Fruit fly (Drosophila melanogaster): Measurements from ENCODE around the gene sqz.

The sqz gene

dm6 chr3R:19162135-19162616, 1.8 kb upstream of the sqz start, which contains the start of the genes CG42359 and Nsun5 (continued):
- TF ChIP-seq Mad (GFP tag; optimal IDR thresholded peaks at IDR 0.05), result peak; percentile 84
- peak; percentile 68 for TF ChIP-seq CG33557 (GFP tag; optimal IDR thresholded peaks at IDR 0.05)
- peak; percentile 76 for TF ChIP-seq tio (GFP tag; optimal IDR thresholded peaks at IDR 0.05)
- peak; percentile 51; the same call in 1 of the 2 replicates for TF ChIP-seq CG5953 (GFP tag; IDR thresholded peaks at IDR 0.05)
- peak; percentile 98 for TF ChIP-seq CG7928 (GFP tag; optimal IDR thresholded peaks at IDR 0.05)
- peak; percentile 95 for TF ChIP-seq CG33213 (GFP tag; optimal IDR thresholded peaks at IDR 0.05)
- peak; percentile 84 for TF ChIP-seq CG11085 (GFP tag; IDR thresholded peaks at IDR 0.05)
- peak; percentile 41 for TF ChIP-seq Vsx1 (GFP tag; optimal IDR thresholded peaks at IDR 0.05)
- TF ChIP-seq Bgb (GFP tag; IDR thresholded peaks at IDR 0.05; ENCODE audit: partially characterized antibody), result peak; percentile 91
- TF ChIP-seq CG4854 (GFP tag; optimal IDR thresholded peaks at IDR 0.05), result peak; percentile 84
- no peak for TF ChIP-seq usp (GFP tag; optimal IDR thresholded peaks at IDR 0.05)
- peak; percentile 81 for TF ChIP-seq da (GFP tag; optimal IDR thresholded peaks at IDR 0.05)
- peak; percentile 92 for TF ChIP-seq knrl (GFP tag; IDR thresholded peaks at IDR 0.05; ENCODE audit: partially characterized antibody)
- TF ChIP-seq CG11456 (GFP tag; IDR thresholded peaks at IDR 0.05), result peak; percentile 91
- TF ChIP-seq CG14441 (GFP tag; IDR thresholded peaks at IDR 0.05), result peak; percentile 91
- peak; percentile 7 for TF ChIP-seq odd (GFP tag; optimal IDR thresholded peaks at IDR 0.05)
- peak; percentile 84 for TF ChIP-seq CG32772 (GFP tag; IDR thresholded peaks at IDR 0.05)
- TF ChIP-seq fd3F (GFP tag; optimal IDR thresholded peaks at IDR 0.05), result peak; percentile 84
- TF ChIP-seq ara (GFP tag; IDR thresholded peaks at IDR 0.05), result peak; percentile 89
- peak; percentile 86 for TF ChIP-seq CG11504 (tag; optimal IDR thresholded peaks at IDR 0.05)
- TF ChIP-seq CG5245 (GFP tag; optimal IDR thresholded peaks at IDR 0.05), result peak; percentile 79
- peak; percentile 92 for TF ChIP-seq CG2116 (GFP tag; optimal IDR thresholded peaks at IDR 0.05)
- peak; percentile 98 for TF ChIP-seq ftz-f1 (GFP tag; optimal IDR thresholded peaks at IDR 0.05)
- TF ChIP-seq CG8944 (GFP tag; optimal IDR thresholded peaks at IDR 0.05), result peak; percentile 95
- peak; percentile 87 for TF ChIP-seq crc (GFP tag; optimal IDR thresholded peaks at IDR 0.05)
- peak; percentile 91 for TF ChIP-seq CG9727 (GFP tag; optimal IDR thresholded peaks at IDR 0.05)
- no peak for TF ChIP-seq fru (optimal IDR thresholded peaks at IDR 0.05)
- peak; percentile 89 for TF ChIP-seq Ada2b (GFP tag; IDR thresholded peaks at IDR 0.05)
- TF ChIP-seq CG4730 (GFP tag; IDR thresholded peaks at IDR 0.05), result peak; percentile 83
- TF ChIP-seq TFAM (GFP tag; optimal IDR thresholded peaks at IDR 0.05), result peak; percentile 65
- TF ChIP-seq zen2 (GFP tag; IDR thresholded peaks at IDR 0.05; ENCODE audit: partially characterized antibody), result peak; percentile 85; the same call in 2 of the 3 replicates
- peak; percentile 77 for TF ChIP-seq CG3163 (GFP tag; optimal IDR thresholded peaks at IDR 0.05)
- peak; percentile 83 for TF ChIP-seq wdn (GFP tag; IDR thresholded peaks at IDR 0.05)
- peak; percentile 79 for TF ChIP-seq CG12299 (tag; optimal IDR thresholded peaks at IDR 0.05)
- peak; percentile 100 for TF ChIP-seq CG9215 (GFP tag; IDR thresholded peaks at IDR 0.05)
- peak; percentile 47 for TF ChIP-seq CG8281 (tag; optimal IDR thresholded peaks at IDR 0.05)
- peak; percentile 71; the same call in 1 of the 2 replicates for TF ChIP-seq peb (GFP tag; IDR thresholded peaks at IDR 0.05)
- TF ChIP-seq CG9437 (GFP tag; optimal IDR thresholded peaks at IDR 0.05), result peak; percentile 55
- TF ChIP-seq CG6765 (GFP tag; optimal IDR thresholded peaks at IDR 0.05), result peak; percentile 65
- peak; percentile 82 for TF ChIP-seq Bdp1 (GFP tag; optimal IDR thresholded peaks at IDR 0.05)
- peak; percentile 89 for TF ChIP-seq Gug (GFP tag; IDR thresholded peaks at IDR 0.05)
- peak; percentile 98 for TF ChIP-seq dm (GFP tag; optimal IDR thresholded peaks at IDR 0.05)
- peak; percentile 85 for TF ChIP-seq CG10462 (GFP tag; optimal IDR thresholded peaks at IDR 0.05)
- peak; percentile 89 for TF ChIP-seq Hr3 (GFP tag; optimal IDR thresholded peaks at IDR 0.05)
- peak; percentile 94 for TF ChIP-seq chn (GFP tag; optimal IDR thresholded peaks at IDR 0.05)
- peak; percentile 56 for TF ChIP-seq Hmx (GFP tag; optimal IDR thresholded peaks at IDR 0.05)
- TF ChIP-seq zfh1 (GFP tag; IDR thresholded peaks at IDR 0.05), result peak; percentile 92
- peak; percentile 89 for TF ChIP-seq ttk (GFP tag; IDR thresholded peaks at IDR 0.05)
- peak; percentile 48; the same call in 1 of the 2 replicates for TF ChIP-seq toy (GFP tag; IDR thresholded peaks at IDR 0.05)
- TF ChIP-seq HLH54F (GFP tag; optimal IDR thresholded peaks at IDR 0.05), result peak; percentile 94
- peak; percentile 92 for TF ChIP-seq bab2 (GFP tag; optimal IDR thresholded peaks at IDR 0.05)
- peak; percentile 81 for TF ChIP-seq inv (GFP tag; IDR thresholded peaks at IDR 0.05; ENCODE audit: partially characterized antibody)

Measured in whole organism, embryonic.